Worm (Caenorhabditis elegans) whole organism, young adult: ENCODE data around the gene srt-7.

Source experiments
- akir-1 ChIP-seq: fragments of 200-800 bp; sonication (Bioruptor generic); optimal IDR thresholded peaks from 2 replicates; lab custom pipeline; 2018; ENCODE audit warnings: mild to moderate bottlenecking, missing genetic modification characterization, moderate library complexity, missing compliant biosample characterization
- dpl-1 ChIP-seq: fragments of 150-350 bp; optimal IDR thresholded peaks from 2 replicates; lab custom pipeline; 2014; ENCODE audit warnings: missing biosample characterization, missing genetic modification reagents, missing genetic modification characterization
- him-1 ChIP-seq: sonication (generic microtip); optimal IDR thresholded peaks from 2 replicates; lab custom pipeline; 2016; ENCODE audit warnings: missing genotype, missing genetic modification reagents, missing genetic modification characterization, missing compliant biosample characterization
- lag-1 ChIP-seq: fragments of 200-800 bp; sonication (Bioruptor generic); IDR thresholded peaks from 2 replicates; pipeline ENCODE4 v1.3.6; 2022; ENCODE audit warnings: missing genetic modification reagents, missing genetic modification characterization, missing compliant biosample characterization
- sea-2 ChIP-seq: fragments of 200-800 bp; sonication (Bioruptor generic); IDR thresholded peaks from 2 replicates; pipeline ENCODE4 v1.3.6; 2022; ENCODE audit warnings: missing genetic modification characterization, missing compliant biosample characterization
- unc-62 ChIP-seq: fragments of 150-350 bp; optimal IDR thresholded peaks from 2 replicates; lab custom pipeline; 2014; ENCODE audit warnings: missing biosample characterization, missing genetic modification reagents, missing genetic modification characterization
- zim-3 ChIP-seq: sonication (generic microtip); optimal IDR thresholded peaks from 2 replicates; lab custom pipeline; 2017; ENCODE audit warnings: mild to moderate bottlenecking, missing genetic modification characterization, moderate library complexity, missing compliant biosample characterization
- ztf-28 ChIP-seq: fragments of 200-800 bp; sonication (Bioruptor generic); IDR thresholded peaks from 2 replicates; pipeline ENCODE4 v1.3.6; 2022; ENCODE audit warnings: missing genetic modification reagents, missing genetic modification characterization, missing compliant biosample characterization

- TF ChIP-seq zim-3 (tag; lab: Kevin White, UChicago): no peak
- no peak for TF ChIP-seq sea-2 (GFP tag; lab: Robert Waterston, UW)
- no peak for TF ChIP-seq akir-1 (GFP tag; lab: Kevin White, UChicago)
- TF ChIP-seq him-1 (tag; lab: Kevin White, UChicago): no peak
- TF ChIP-seq unc-62 (GFP tag; lab: Kevin White, UChicago): no peak
- no peak for TF ChIP-seq ztf-28 (GFP tag; lab: Robert Waterston, UW)
- TF ChIP-seq dpl-1 (GFP tag; lab: Kevin White, UChicago): no peak
- no peak for TF ChIP-seq lag-1 (GFP tag; lab: Robert Waterston, UW)
These were observed 10.0 kb upstream of the srt-7 start, which contains the start of gene C50H11.13 for ce11 chrV:3071548-3071947.
